Worm (Caenorhabditis elegans) whole organism, late embryonic: ENCODE results near the gene F46H5.2.
A peak's percentile ranks its signal among the peaks of the same experiment; 100 is the strongest.

Experiments used
- F13H6.1 ChIP-seq: sonication (generic microtip); optimal IDR thresholded peaks from 2 replicates; lab custom pipeline; 2016; ENCODE audit warnings: missing genetic modification characterization, missing compliant biosample characterization
- K02D7.2 ChIP-seq: sonication (generic microtip); optimal IDR thresholded peaks from 2 replicates; lab custom pipeline; 2017; ENCODE audit warnings: mild to moderate bottlenecking, missing genetic modification characterization, missing compliant biosample characterization
- Y22D7AL.16 ChIP-seq: sonication (generic microtip); optimal IDR thresholded peaks from 2 replicates; lab custom pipeline; 2016; ENCODE audit warnings: missing genetic modification characterization, missing compliant biosample characterization
- ahr-1 ChIP-seq: sonication (generic microtip); optimal IDR thresholded peaks from 2 replicates; lab custom pipeline; 2016; ENCODE audit warnings: missing genetic modification characterization, missing compliant biosample characterization
- ama-1 ChIP-seq: fragments of 150-350 bp; optimal IDR thresholded peaks from 2 replicates; lab custom pipeline; 2014
- ceh-14 ChIP-seq: sonication (generic microtip); optimal IDR thresholded peaks from 2 replicates; lab custom pipeline; 2016; ENCODE audit warnings: missing genotype, missing genetic modification characterization, missing compliant biosample characterization
- ceh-18 ChIP-seq: sonication (generic microtip); optimal IDR thresholded peaks from 2 replicates; lab custom pipeline; 2016; ENCODE audit warnings: missing genetic modification characterization, missing compliant biosample characterization
- ceh-19 ChIP-seq: fragments of 200-800 bp; sonication (Bioruptor generic); optimal IDR thresholded peaks from 2 replicates; lab custom pipeline; 2018; ENCODE audit warnings: mild to moderate bottlenecking, missing genetic modification characterization, missing compliant biosample characterization
- ceh-22 ChIP-seq: sonication (generic microtip); optimal IDR thresholded peaks from 2 replicates; lab custom pipeline; 2017; ENCODE audit warnings: missing biosample characterization, missing genetic modification characterization
- ceh-24 ChIP-seq: sonication (generic microtip); optimal IDR thresholded peaks from 2 replicates; lab custom pipeline; 2016; ENCODE audit warnings: mild to moderate bottlenecking, missing genetic modification characterization, missing compliant biosample characterization
- ceh-31 ChIP-seq: sonication (generic microtip); optimal IDR thresholded peaks from 2 replicates; lab custom pipeline; 2016; ENCODE audit warnings: missing genetic modification characterization, missing compliant biosample characterization
- ceh-34 ChIP-seq: sonication (generic microtip); optimal IDR thresholded peaks from 2 replicates; lab custom pipeline; 2016; ENCODE audit warnings: mild to moderate bottlenecking, missing genetic modification characterization, missing compliant biosample characterization
- ceh-9 ChIP-seq: sonication (generic microtip); optimal IDR thresholded peaks from 2 replicates; lab custom pipeline; 2016; ENCODE audit warnings: mild to moderate bottlenecking, missing genetic modification characterization, inconsistent platforms, missing compliant biosample characterization
- che-1 ChIP-seq: sonication (generic microtip); optimal IDR thresholded peaks from 2 replicates; lab custom pipeline; 2016; ENCODE audit warnings: mild to moderate bottlenecking, missing genetic modification characterization, missing compliant biosample characterization
- dmd-4 ChIP-seq: sonication (generic microtip); optimal IDR thresholded peaks from 2 replicates; lab custom pipeline; 2016; ENCODE audit warnings: borderline replicate concordance, missing genetic modification characterization, missing compliant biosample characterization
- dve-1 ChIP-seq: sonication (generic microtip); optimal IDR thresholded peaks from 2 replicates; lab custom pipeline; 2017; ENCODE audit warnings: antibody characterized with exemption, mild to moderate bottlenecking, missing genetic modification characterization, missing compliant biosample characterization
- elt-2 ChIP-seq: sonication (generic microtip); optimal IDR thresholded peaks from 2 replicates; lab custom pipeline; 2016; ENCODE audit warnings: missing genetic modification reagents, missing genetic modification characterization, missing compliant biosample characterization
- ets-4 ChIP-seq: sonication (generic microtip); optimal IDR thresholded peaks from 2 replicates; lab custom pipeline; 2016; ENCODE audit warnings: missing genetic modification characterization, missing compliant biosample characterization
- eyg-1 ChIP-seq: sonication (generic microtip); optimal IDR thresholded peaks from 2 replicates; lab custom pipeline; 2016; ENCODE audit warnings: missing genotype, missing genetic modification characterization, missing compliant biosample characterization
- fkh-10 ChIP-seq: fragments of 150-350 bp; optimal IDR thresholded peaks from 2 replicates; lab custom pipeline; 2014; ENCODE audit warnings: missing biosample characterization, missing genetic modification reagents, missing genetic modification characterization
- fkh-6 ChIP-seq: sonication (generic microtip); optimal IDR thresholded peaks from 2 replicates; lab custom pipeline; 2016; ENCODE audit warnings: missing genetic modification characterization, missing compliant biosample characterization
- gmeb-2 ChIP-seq: sonication (generic microtip); optimal IDR thresholded peaks from 2 replicates; lab custom pipeline; 2016; ENCODE audit warnings: missing genetic modification characterization, inconsistent platforms, missing compliant biosample characterization
- hlh-15 ChIP-seq: sonication (generic microtip); optimal IDR thresholded peaks from 2 replicates; lab custom pipeline; 2016; ENCODE audit warnings: missing genetic modification characterization, missing compliant biosample characterization
- hlh-30 ChIP-seq: sonication (generic microtip); optimal IDR thresholded peaks from 2 replicates; lab custom pipeline; 2017; ENCODE audit warnings: antibody characterized with exemption, missing genetic modification characterization, missing compliant biosample characterization; ENCODE audit not compliant: insufficient read depth
- hlh-6 ChIP-seq: sonication (generic microtip); optimal IDR thresholded peaks from 2 replicates; lab custom pipeline; 2016; ENCODE audit warnings: missing genotype, missing genetic modification characterization, missing compliant biosample characterization
- hlh-8 ChIP-seq: sonication (generic microtip); optimal IDR thresholded peaks from 2 replicates; lab custom pipeline; 2016; ENCODE audit warnings: missing genotype, missing genetic modification characterization, missing compliant biosample characterization
- lim-6 ChIP-seq: sonication (generic microtip); optimal IDR thresholded peaks from 2 replicates; lab custom pipeline; 2016; ENCODE audit warnings: missing genetic modification characterization, missing compliant biosample characterization
- lin-11 ChIP-seq: fragments of 200-800 bp; sonication (Bioruptor generic); optimal IDR thresholded peaks from 2 replicates; lab custom pipeline; 2018; ENCODE audit warnings: mild to moderate bottlenecking, missing genetic modification characterization, missing compliant biosample characterization
- madf-2 ChIP-seq: sonication (generic microtip); optimal IDR thresholded peaks from 2 replicates; lab custom pipeline; 2017; ENCODE audit warnings: missing genetic modification characterization, missing compliant biosample characterization
- nfya-1 ChIP-seq: sonication (generic microtip); optimal IDR thresholded peaks from 2 replicates; lab custom pipeline; 2017; ENCODE audit warnings: missing genetic modification characterization, mild to moderate bottlenecking, missing compliant biosample characterization, antibody characterized with exemption, moderate library complexity
- nhr-11 ChIP-seq: fragments of 150-350 bp; optimal IDR thresholded peaks from 2 replicates; lab custom pipeline; 2014; ENCODE audit warnings: missing biosample characterization, missing genetic modification characterization
- nhr-232 ChIP-seq: sonication (generic microtip); optimal IDR thresholded peaks from 2 replicates; lab custom pipeline; 2016; ENCODE audit warnings: missing genetic modification characterization, missing compliant biosample characterization
- npax-4 ChIP-seq: sonication (generic microtip); optimal IDR thresholded peaks from 2 replicates; lab custom pipeline; 2016; ENCODE audit warnings: missing genetic modification characterization, missing compliant biosample characterization
- odd-2 ChIP-seq: sonication (generic microtip); optimal IDR thresholded peaks from 2 replicates; lab custom pipeline; 2017; ENCODE audit warnings: antibody characterized with exemption, mild to moderate bottlenecking, missing genetic modification characterization, missing compliant biosample characterization
- pag-3 ChIP-seq: sonication (generic microtip); optimal IDR thresholded peaks from 2 replicates; lab custom pipeline; 2016; ENCODE audit warnings: missing compliant biosample characterization, missing genetic modification characterization, borderline replicate concordance
- pha-2 ChIP-seq: sonication (generic microtip); optimal IDR thresholded peaks from 2 replicates; lab custom pipeline; 2017; ENCODE audit warnings: mild to moderate bottlenecking, missing genetic modification characterization, missing compliant biosample characterization
- pha-4 ChIP-seq: fragments of 150-350 bp; optimal IDR thresholded peaks from 2 replicates; lab custom pipeline; 2018; ENCODE audit warnings: missing biosample characterization, missing genetic modification reagents, missing genetic modification characterization
- pqm-1 ChIP-seq: sonication (generic microtip); optimal IDR thresholded peaks from 2 replicates; lab custom pipeline; 2016; ENCODE audit warnings: missing genetic modification characterization, missing compliant biosample characterization
- rnt-1 ChIP-seq: sonication (generic microtip); optimal IDR thresholded peaks from 2 replicates; lab custom pipeline; 2016; ENCODE audit warnings: missing genetic modification characterization, missing compliant biosample characterization
- sox-4 ChIP-seq: sonication (generic microtip); optimal IDR thresholded peaks from 2 replicates; lab custom pipeline; 2017; ENCODE audit warnings: mild to moderate bottlenecking, missing genetic modification characterization, inconsistent platforms, missing compliant biosample characterization
- syd-9 ChIP-seq: sonication (generic microtip); optimal IDR thresholded peaks from 2 replicates; lab custom pipeline; 2016; ENCODE audit warnings: mild to moderate bottlenecking, missing genetic modification characterization, moderate library complexity, missing compliant biosample characterization
- tbx-2 ChIP-seq: sonication (generic microtip); optimal IDR thresholded peaks from 2 replicates; lab custom pipeline; 2016; ENCODE audit warnings: missing genetic modification characterization, missing compliant biosample characterization
- unc-42 ChIP-seq: sonication (generic microtip); optimal IDR thresholded peaks from 2 replicates; lab custom pipeline; 2016; ENCODE audit warnings: missing genotype, missing genetic modification characterization, missing compliant biosample characterization
- unc-86 ChIP-seq: sonication (generic microtip); optimal IDR thresholded peaks from 2 replicates; lab custom pipeline; 2016; ENCODE audit warnings: missing genetic modification characterization, missing compliant biosample characterization
- zip-5 ChIP-seq: sonication (generic microtip); optimal IDR thresholded peaks from 2 replicates; lab custom pipeline; 2016; ENCODE audit warnings: missing genetic modification characterization, missing compliant biosample characterization
- ztf-16 ChIP-seq: sonication (generic microtip); optimal IDR thresholded peaks from 2 replicates; lab custom pipeline; 2017; ENCODE audit warnings: missing genetic modification characterization, missing compliant biosample characterization

The F46H5.2 gene

DNA sequence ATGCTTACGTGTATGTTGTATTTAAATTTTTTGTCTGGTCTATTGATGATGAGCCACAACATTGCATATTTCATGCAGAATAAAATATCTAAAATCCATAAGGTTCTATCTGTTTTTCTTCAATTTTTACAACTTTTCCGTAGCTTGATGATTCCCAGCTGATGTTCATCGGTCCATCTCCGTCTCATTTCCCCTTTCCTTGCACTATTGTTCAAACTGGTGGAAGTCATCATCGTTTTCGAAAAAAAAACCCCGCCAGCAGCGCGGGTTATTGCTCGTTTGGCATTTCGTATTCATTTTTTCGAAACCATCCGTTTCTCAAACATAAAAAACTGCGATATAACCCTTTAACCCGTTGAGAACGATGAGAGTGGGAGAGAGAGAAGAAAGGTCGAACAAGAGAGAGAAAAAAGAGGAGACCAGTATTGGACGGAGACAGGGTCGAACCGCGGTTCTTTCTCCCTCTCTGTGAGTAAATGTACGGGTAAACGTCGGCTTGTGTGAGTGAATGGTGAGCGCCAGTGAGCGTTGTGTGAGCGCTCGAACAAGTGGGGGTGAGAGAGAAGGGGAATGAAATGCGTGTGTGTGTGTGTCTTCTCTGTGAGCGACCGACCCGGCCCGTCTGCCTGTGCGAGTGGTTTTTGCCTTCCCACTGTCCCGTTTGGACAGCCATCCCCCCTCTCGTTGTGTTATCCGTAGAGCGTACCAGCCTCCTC, 699 bp upstream of the F46H5.2 start (continued):
- TF ChIP-seq hlh-30 = peak; percentile 67
- TF ChIP-seq eyg-1 (tag; lab: Kevin White, UChicago) = peak; percentile 23
- TF ChIP-seq elt-2 (tag; lab: Kevin White, UChicago) = peak; percentile 67
- TF ChIP-seq madf-2 (tag; lab: Kevin White, UChicago) = no peak
- peak; percentile 48 for TF ChIP-seq sox-4 (tag; lab: Kevin White, UChicago)
- no peak for TF ChIP-seq unc-86 (tag; lab: Kevin White, UChicago)
- no peak for TF ChIP-seq pha-2 (tag; lab: Kevin White, UChicago)
- peak; percentile 52 for TF ChIP-seq rnt-1
- TF ChIP-seq dmd-4 = no peak
- TF ChIP-seq F13H6.1 (tag; lab: Kevin White, UChicago) = peak; percentile 82
- peak; percentile 83 for TF ChIP-seq ceh-34 (tag; lab: Kevin White, UChicago)
- peak; percentile 55 for TF ChIP-seq ztf-16 (tag; lab: Kevin White, UChicago)
- no peak for TF ChIP-seq pha-4 (tag; lab: Kevin White, UChicago)
- TF ChIP-seq unc-42 = peak; percentile 76
- TF ChIP-seq ceh-19 (GFP tag; lab: Kevin White, UChicago) = peak; percentile 67
- TF ChIP-seq odd-2 (tag; lab: Kevin White, UChicago) = no peak
- TF ChIP-seq hlh-6 (tag; lab: Kevin White, UChicago) = peak; percentile 69
- peak; percentile 3 for TF ChIP-seq Y22D7AL.16 (tag; lab: Kevin White, UChicago)
- TF ChIP-seq dve-1 (tag; lab: Kevin White, UChicago) = peak; percentile 50
- no peak for TF ChIP-seq fkh-10
- no peak for TF ChIP-seq ama-1
- TF ChIP-seq syd-9 = peak; percentile 72
- TF ChIP-seq nfya-1 = peak; percentile 91
- peak; percentile 18 for TF ChIP-seq che-1 (tag; lab: Kevin White, UChicago)
- peak; percentile 89 for TF ChIP-seq ceh-31 (tag; lab: Kevin White, UChicago)
- no peak for TF ChIP-seq hlh-15 (tag; lab: Kevin White, UChicago)
- no peak for TF ChIP-seq zip-5 (tag; lab: Kevin White, UChicago)
- TF ChIP-seq ceh-14 = peak; percentile 64
- no peak for TF ChIP-seq pag-3 (tag; lab: Kevin White, UChicago)
- TF ChIP-seq nhr-232 (tag; lab: Kevin White, UChicago) = peak; percentile 12
- peak; percentile 88 for TF ChIP-seq tbx-2 (tag; lab: Kevin White, UChicago)
- peak; percentile 1 for TF ChIP-seq lim-6 (tag; lab: Kevin White, UChicago)
- no peak for TF ChIP-seq npax-4 (tag; lab: Kevin White, UChicago)
- no peak for TF ChIP-seq gmeb-2 (tag; lab: Kevin White, UChicago)
- no peak for TF ChIP-seq ceh-24 (tag; lab: Kevin White, UChicago)
- peak; percentile 41 for TF ChIP-seq ets-4 (tag; lab: Kevin White, UChicago)
- TF ChIP-seq nhr-11 (tag; lab: Kevin White, UChicago) = no peak
- no peak for TF ChIP-seq ahr-1 (tag; lab: Kevin White, UChicago)
- no peak for TF ChIP-seq ceh-9 (tag; lab: Kevin White, UChicago)
- peak; percentile 66 for TF ChIP-seq fkh-6
- TF ChIP-seq ceh-18 (tag; lab: Kevin White, UChicago) = peak; percentile 96
- TF ChIP-seq hlh-8 (tag; lab: Kevin White, UChicago) = peak; percentile 58
- TF ChIP-seq lin-11 (tag; lab: Kevin White, UChicago) = no peak
- TF ChIP-seq ceh-22 (tag; lab: Kevin White, UChicago) = no peak
- TF ChIP-seq K02D7.2 (tag; lab: Kevin White, UChicago) = no peak
- TF ChIP-seq pqm-1 (tag; lab: Kevin White, UChicago) = peak; percentile 69
